Fruit fly (Drosophila melanogaster): ENCODE results near the gene CG6163.

CG6163 gene

dm6 chr3L:11337674-11338073 is 27.0 kb downstream of the CG6163 start:
- TF ChIP-seq HLH106 (tag; optimal IDR thresholded peaks at IDR 0.05) = no peak
- TF ChIP-seq CG9705 (GFP tag; optimal IDR thresholded peaks at IDR 0.05) = no peak
- TF ChIP-seq brk (GFP tag; optimal IDR thresholded peaks at IDR 0.05) = no peak
- no peak for TF ChIP-seq dl (GFP tag; optimal IDR thresholded peaks at IDR 0.05; ENCODE audit: insufficient read depth in 1 of 2, partially characterized antibody in 2 of 2)
- no peak for TF ChIP-seq br (GFP tag; optimal IDR thresholded peaks at IDR 0.05)

dm6 chr3L:11336094-11336756 is 28.5 kb downstream of the CG6163 start:
- TF ChIP-seq Abd-B (GFP tag; optimal IDR thresholded peaks at IDR 0.05) = no peak
- TF ChIP-seq Vsx2 (GFP tag; optimal IDR thresholded peaks at IDR 0.05; ENCODE audit: partially characterized antibody) = no peak
- TF ChIP-seq br (GFP tag; optimal IDR thresholded peaks at IDR 0.05) = peak; percentile 7
- TF ChIP-seq Myc (optimal IDR thresholded peaks at IDR 0.05) = no peak
- TF ChIP-seq foxo (GFP tag; optimal IDR thresholded peaks at IDR 0.05) = peak in 1 of 2 experiments; percentile 62
- TF ChIP-seq Dfd (GFP tag; optimal IDR thresholded peaks at IDR 0.05) = no peak
- TF ChIP-seq dl (GFP tag; optimal IDR thresholded peaks at IDR 0.05; ENCODE audit: insufficient read depth in 1 of 2, partially characterized antibody in 2 of 2) = no peak
- TF ChIP-seq Jra (GFP tag; optimal IDR thresholded peaks at IDR 0.05) = no peak
- TF ChIP-seq CG9705 (GFP tag; optimal IDR thresholded peaks at IDR 0.05) = no peak
- TF ChIP-seq CrebA (GFP tag; optimal IDR thresholded peaks at IDR 0.05; ENCODE audit: borderline replicate concordance) = no peak
- TF ChIP-seq ey (GFP tag; optimal IDR thresholded peaks at IDR 0.05) = peak; percentile 16
- peak; percentile 49 for TF ChIP-seq fru (GFP tag; optimal IDR thresholded peaks at IDR 0.05)
- no peak for TF ChIP-seq jim (GFP tag; optimal IDR thresholded peaks at IDR 0.05)
- TF ChIP-seq pan (optimal IDR thresholded peaks at IDR 0.05) = no peak
- no peak for TF ChIP-seq sage (GFP tag; optimal IDR thresholded peaks at IDR 0.05)
- TF ChIP-seq tai (GFP tag; optimal IDR thresholded peaks at IDR 0.05) = no peak
- TF ChIP-seq sv (GFP tag; optimal IDR thresholded peaks at IDR 0.05) = peak; percentile 43
- no peak for TF ChIP-seq CG32264 (GFP tag; optimal IDR thresholded peaks at IDR 0.05)
- TF ChIP-seq Hnf4 (GFP tag; optimal IDR thresholded peaks at IDR 0.05) = no peak
- no peak for TF ChIP-seq dsf (GFP tag; optimal IDR thresholded peaks at IDR 0.05; ENCODE audit: borderline replicate concordance)
- peak; percentile 63 for TF ChIP-seq rgr (GFP tag; optimal IDR thresholded peaks at IDR 0.05)
- no peak for TF ChIP-seq usp (GFP tag; optimal IDR thresholded peaks at IDR 0.05)
- TF ChIP-seq Mio (GFP tag; optimal IDR thresholded peaks at IDR 0.05) = no peak
- peak; percentile 53 for TF ChIP-seq psq (GFP tag; optimal IDR thresholded peaks at IDR 0.05)
- peak; percentile 27 for TF ChIP-seq dmrt93B (GFP tag; optimal IDR thresholded peaks at IDR 0.05)
- peak; percentile 60 for TF ChIP-seq brk (GFP tag; optimal IDR thresholded peaks at IDR 0.05)
- TF ChIP-seq woc (GFP tag; optimal IDR thresholded peaks at IDR 0.05) = no peak
- no peak for TF ChIP-seq lola (GFP tag; optimal IDR thresholded peaks at IDR 0.05)
- no peak for TF ChIP-seq Hr83 (GFP tag; optimal IDR thresholded peaks at IDR 0.05; ENCODE audit: poor library complexity, severe bottlenecking)
- TF ChIP-seq Hr78 (GFP tag; optimal IDR thresholded peaks at IDR 0.05) = no peak
- peak; percentile 56 for TF ChIP-seq h (GFP tag; optimal IDR thresholded peaks at IDR 0.05)
- TF ChIP-seq GATAd (GFP tag; optimal IDR thresholded peaks at IDR 0.05) = no peak
- peak; percentile 66 for TF ChIP-seq OdsH (GFP tag; optimal IDR thresholded peaks at IDR 0.05)
- peak; percentile 42 for TF ChIP-seq HLH106 (tag; optimal IDR thresholded peaks at IDR 0.05)
- no peak for TF ChIP-seq N (GFP tag; optimal IDR thresholded peaks at IDR 0.05)
- TF ChIP-seq Sp1 (GFP tag; optimal IDR thresholded peaks at IDR 0.05) = peak; percentile 54
- no peak for TF ChIP-seq Rel (GFP tag; optimal IDR thresholded peaks at IDR 0.05)
- TF ChIP-seq Rel (tag; optimal IDR thresholded peaks at IDR 0.05) = no peak
- no peak for TF ChIP-seq Dif (GFP tag; optimal IDR thresholded peaks at IDR 0.05; ENCODE audit: partially characterized antibody)

- TF ChIP-seq rgr (GFP tag; optimal IDR thresholded peaks at IDR 0.05) (no peak), Myc (optimal IDR thresholded peaks at IDR 0.05) (no peak), usp (GFP tag; optimal IDR thresholded peaks at IDR 0.05) (no peak), Hnf4 (GFP tag; optimal IDR thresholded peaks at IDR 0.05) (no peak), jim (GFP tag; optimal IDR thresholded peaks at IDR 0.05) (no peak), OdsH (GFP tag; optimal IDR thresholded peaks at IDR 0.05) (peak; percentile 3), foxo (GFP tag; optimal IDR thresholded peaks at IDR 0.05) (peak in 1 of 2 experiments; percentile 1), Hr78 (GFP tag; optimal IDR thresholded peaks at IDR 0.05) (no peak), br (GFP tag; optimal IDR thresholded peaks at IDR 0.05) (no peak), Dif (GFP tag; optimal IDR thresholded peaks at IDR 0.05; ENCODE audit: partially characterized antibody) (no peak), psq (GFP tag; optimal IDR thresholded peaks at IDR 0.05) (no peak), N (GFP tag; optimal IDR thresholded peaks at IDR 0.05) (no peak), fru (GFP tag; optimal IDR thresholded peaks at IDR 0.05) (no peak), Vsx2 (GFP tag; optimal IDR thresholded peaks at IDR 0.05; ENCODE audit: partially characterized antibody) (no peak)
Observed at dm6 chr3L:11333986-11334385, 30.7 kb downstream of the CG6163 start.

Measured in whole organism, wandering third instar larva.